Fruit fly (Drosophila melanogaster): Measurements from ENCODE around the gene Eip93F.

The Eip93F gene

dm6 chr3R:21935191-21935590, 13.7 kb upstream of the Eip93F start:
- no peak for TF ChIP-seq D1 (tag; optimal IDR thresholded peaks at IDR 0.05)
- peak; percentile 49 for TF ChIP-seq CG8301 (tag; optimal IDR thresholded peaks at IDR 0.05)
- TF ChIP-seq Snoo (tag; optimal IDR thresholded peaks at IDR 0.05): peak; percentile 33
- peak; percentile 78 for TF ChIP-seq CG8159 (tag; optimal IDR thresholded peaks at IDR 0.05)
- 0 out of 2 replicates have a peak, but pooled peaks have one; percentile 12 for TF ChIP-seq CG32121 (GFP tag; IDR thresholded peaks at IDR 0.05)
- TF ChIP-seq CG17806 (tag; optimal IDR thresholded peaks at IDR 0.05): peak; percentile 79
- peak; percentile 60 for TF ChIP-seq CG34367 (tag; optimal IDR thresholded peaks at IDR 0.05)
- no peak for TF ChIP-seq CG10348 (GFP tag; IDR thresholded peaks at IDR 0.05)
- TF ChIP-seq gl (tag; optimal IDR thresholded peaks at IDR 0.05): peak; percentile 43
- TF ChIP-seq Pif1B (GFP tag; optimal IDR thresholded peaks at IDR 0.05): peak; percentile 26
- peak; percentile 1 for TF ChIP-seq CG13204 (GFP tag; optimal IDR thresholded peaks at IDR 0.05)
- TF ChIP-seq CG14655 (GFP tag; optimal IDR thresholded peaks at IDR 0.05): peak; percentile 62
- peak; percentile 37; the same call in 1 of the 2 replicates for TF ChIP-seq rn (GFP tag; IDR thresholded peaks at IDR 0.05)
- TF ChIP-seq Pif1A (GFP tag; optimal IDR thresholded peaks at IDR 0.05): peak; percentile 60
- TF ChIP-seq fd96Ca (GFP tag; IDR thresholded peaks at IDR 0.05): no peak
- no peak for TF ChIP-seq EcR (GFP tag; optimal IDR thresholded peaks at IDR 0.05)
- no peak for TF ChIP-seq CG12605 (GFP tag; IDR thresholded peaks at IDR 0.05)
- peak; percentile 69 for TF ChIP-seq CG9948 (tag; optimal IDR thresholded peaks at IDR 0.05)
- TF ChIP-seq CG4496 (GFP tag; IDR thresholded peaks at IDR 0.05): no peak
- TF ChIP-seq CG15710 (tag; optimal IDR thresholded peaks at IDR 0.05): peak; percentile 66
- peak; percentile 8; the same call in 1 of the 2 replicates for TF ChIP-seq Ets98B (GFP tag; IDR thresholded peaks at IDR 0.05)

DNA sequence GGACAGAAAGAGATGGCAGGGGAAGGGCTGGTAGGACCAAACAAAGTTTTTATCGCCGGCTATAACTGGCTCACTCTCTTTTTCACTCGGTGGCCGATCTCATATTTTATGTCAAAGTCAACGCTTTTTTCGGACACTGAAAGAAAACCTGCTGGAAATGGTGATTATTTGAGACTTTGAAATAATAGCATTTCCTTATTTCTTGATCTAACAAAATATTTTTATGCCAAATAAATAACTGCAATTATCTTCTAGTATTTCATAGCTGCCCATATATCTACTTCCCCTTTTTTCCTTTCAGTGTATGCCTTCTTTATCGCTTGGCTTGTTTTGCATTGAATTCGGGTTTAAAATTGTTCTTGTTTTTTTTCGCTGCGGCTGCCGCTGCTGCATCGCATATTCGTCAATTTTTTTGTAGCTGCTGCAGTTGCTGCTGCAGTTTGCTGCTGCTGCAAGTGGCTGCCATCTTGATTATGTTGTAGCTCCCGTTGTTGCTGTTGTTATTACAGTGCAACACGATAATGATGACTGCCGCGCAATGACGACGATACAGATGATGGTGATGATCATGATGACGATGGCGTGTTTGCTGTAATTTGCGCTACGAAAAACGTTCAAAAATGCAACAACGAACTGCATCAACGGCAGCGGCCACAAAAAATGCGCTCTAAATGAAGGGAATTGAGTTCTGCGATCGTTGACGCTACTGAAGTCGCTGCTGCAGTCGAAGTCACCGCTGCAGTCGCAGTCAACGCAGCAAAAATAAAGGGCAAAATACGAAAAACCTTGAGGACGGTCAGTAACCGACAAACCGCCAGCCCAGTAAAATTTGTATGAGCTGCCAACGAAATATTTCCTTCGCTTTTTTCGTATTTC, 11.6 kb upstream of the Eip93F start:
- TF ChIP-seq CG32121 (GFP tag; IDR thresholded peaks at IDR 0.05) (no peak; the same call in 1 of the 2 replicates), EcR (GFP tag; optimal IDR thresholded peaks at IDR 0.05) (peak; percentile 97), CG12605 (GFP tag; IDR thresholded peaks at IDR 0.05) (peak; percentile 80), gl (tag; optimal IDR thresholded peaks at IDR 0.05) (peak; percentile 94), CG14655 (GFP tag; optimal IDR thresholded peaks at IDR 0.05) (peak; percentile 87), Pif1A (GFP tag; optimal IDR thresholded peaks at IDR 0.05) (peak; percentile 93), CG13204 (GFP tag; optimal IDR thresholded peaks at IDR 0.05) (peak; percentile 90), rn (GFP tag; IDR thresholded peaks at IDR 0.05) (peak; percentile 68), CG34367 (tag; optimal IDR thresholded peaks at IDR 0.05) (peak; percentile 96), CG4496 (GFP tag; IDR thresholded peaks at IDR 0.05) (peak; percentile 90), CG15710 (tag; optimal IDR thresholded peaks at IDR 0.05) (peak; percentile 98), Ets98B (GFP tag; IDR thresholded peaks at IDR 0.05) (peak; percentile 66), CG8159 (tag; optimal IDR thresholded peaks at IDR 0.05) (peak; percentile 99), Snoo (tag; optimal IDR thresholded peaks at IDR 0.05) (peak; percentile 79), CG8301 (tag; optimal IDR thresholded peaks at IDR 0.05) (peak; percentile 86), fd96Ca (GFP tag; IDR thresholded peaks at IDR 0.05) (peak; percentile 76; the same call in 2 of the 3 replicates), CG17806 (tag; optimal IDR thresholded peaks at IDR 0.05) (peak; percentile 99), D1 (tag; optimal IDR thresholded peaks at IDR 0.05) (peak; percentile 95), Pif1B (GFP tag; optimal IDR thresholded peaks at IDR 0.05) (peak; percentile 87), CG9948 (tag; optimal IDR thresholded peaks at IDR 0.05) (peak; percentile 98), CG10348 (GFP tag; IDR thresholded peaks at IDR 0.05) (no peak)

DNA sequence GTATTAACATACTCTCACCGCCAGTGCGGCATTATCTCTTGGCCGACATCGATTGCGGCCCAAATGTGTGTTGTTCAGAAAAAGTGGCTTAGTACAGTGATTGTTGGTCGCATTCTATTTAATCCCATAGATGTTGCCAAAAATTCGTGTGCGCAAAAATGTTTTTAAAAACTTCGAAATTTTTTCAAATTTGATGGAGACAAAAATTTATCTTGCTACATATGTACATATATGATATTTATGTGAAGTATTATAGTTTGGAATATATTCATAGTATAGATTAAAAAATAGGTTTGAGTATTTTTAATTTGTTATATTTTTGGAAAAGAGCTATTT, 11.0 kb upstream of the Eip93F start:
- TF ChIP-seq D1 (tag; optimal IDR thresholded peaks at IDR 0.05) (peak; percentile 54), CG9948 (tag; optimal IDR thresholded peaks at IDR 0.05) (peak; percentile 18), CG17806 (tag; optimal IDR thresholded peaks at IDR 0.05) (no peak), Snoo (tag; optimal IDR thresholded peaks at IDR 0.05) (no peak), CG8159 (tag; optimal IDR thresholded peaks at IDR 0.05) (peak; percentile 65)

- TF ChIP-seq Snoo (tag; optimal IDR thresholded peaks at IDR 0.05): peak; percentile 37
- no peak; the same call in 1 of the 2 replicates for TF ChIP-seq CG32121 (GFP tag; IDR thresholded peaks at IDR 0.05)
- peak; percentile 63; the same call in 1 of the 3 replicates for TF ChIP-seq fd96Ca (GFP tag; IDR thresholded peaks at IDR 0.05)
- TF ChIP-seq D1 (tag; optimal IDR thresholded peaks at IDR 0.05): no peak
- TF ChIP-seq CG14655 (GFP tag; optimal IDR thresholded peaks at IDR 0.05): peak; percentile 10
- TF ChIP-seq EcR (GFP tag; optimal IDR thresholded peaks at IDR 0.05): peak; percentile 92
- TF ChIP-seq CG15710 (tag; optimal IDR thresholded peaks at IDR 0.05): peak; percentile 37
- TF ChIP-seq CG8159 (tag; optimal IDR thresholded peaks at IDR 0.05): peak; percentile 21
- TF ChIP-seq CG8301 (tag; optimal IDR thresholded peaks at IDR 0.05): no peak
- TF ChIP-seq CG10348 (GFP tag; IDR thresholded peaks at IDR 0.05): no peak
- TF ChIP-seq CG4496 (GFP tag; IDR thresholded peaks at IDR 0.05): peak; percentile 53; the same call in 2 of the 3 replicates
- peak; percentile 51 for TF ChIP-seq CG12605 (GFP tag; IDR thresholded peaks at IDR 0.05)
- peak; percentile 81 for TF ChIP-seq CG13204 (GFP tag; optimal IDR thresholded peaks at IDR 0.05)
- TF ChIP-seq Pif1B (GFP tag; optimal IDR thresholded peaks at IDR 0.05): peak; percentile 59
- TF ChIP-seq gl (tag; optimal IDR thresholded peaks at IDR 0.05): peak; percentile 73
- no peak for TF ChIP-seq CG34367 (tag; optimal IDR thresholded peaks at IDR 0.05)
- no peak for TF ChIP-seq CG9948 (tag; optimal IDR thresholded peaks at IDR 0.05)
- peak; percentile 26 for TF ChIP-seq Ets98B (GFP tag; IDR thresholded peaks at IDR 0.05)
- 0 out of 2 replicates have a peak, but pooled peaks have one; percentile 22 for TF ChIP-seq rn (GFP tag; IDR thresholded peaks at IDR 0.05)
- TF ChIP-seq CG17806 (tag; optimal IDR thresholded peaks at IDR 0.05): no peak
- peak; percentile 28 for TF ChIP-seq Pif1A (GFP tag; optimal IDR thresholded peaks at IDR 0.05)
These were observed 10.3 kb upstream of the Eip93F start for dm6 chr3R:21938464-21939095.

DNA sequence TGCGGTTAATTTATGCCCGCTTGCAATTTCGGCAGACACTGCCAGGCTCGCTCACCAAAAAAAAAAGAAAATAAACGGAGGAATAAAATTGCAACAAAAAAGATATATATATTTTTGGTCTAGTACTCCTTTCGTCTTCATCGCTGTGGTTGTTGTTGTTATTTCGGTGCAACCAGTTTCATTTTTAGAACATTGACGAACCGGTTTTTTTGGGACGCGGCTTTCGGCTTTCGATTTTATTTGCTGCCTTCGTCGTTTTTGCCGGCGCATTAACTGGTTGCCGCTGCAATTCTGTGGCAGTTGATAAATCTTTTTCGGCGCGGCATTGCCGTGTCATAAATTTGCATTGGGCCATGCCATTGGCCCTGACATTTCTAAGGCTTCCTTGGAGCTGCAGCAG, 9.8 kb upstream of the Eip93F start:
- TF ChIP-seq gl (tag; optimal IDR thresholded peaks at IDR 0.05) (no peak), Pif1B (GFP tag; optimal IDR thresholded peaks at IDR 0.05) (no peak), CG8159 (tag; optimal IDR thresholded peaks at IDR 0.05) (no peak), Pif1A (GFP tag; optimal IDR thresholded peaks at IDR 0.05) (no peak), CG9948 (tag; optimal IDR thresholded peaks at IDR 0.05) (no peak)

All from whole organism, pupa.